Worm (Caenorhabditis elegans): Measurements from ENCODE around the gene VZK822L.2.

Gene VZK822L.2

ce11 chrIV:11871898-11872297, 39.9 kb upstream of the VZK822L.2 start:
- no peak for TF ChIP-seq ama-1 (optimal IDR thresholded peaks at IDR 0.05)
- TF ChIP-seq elt-3 (tag; optimal IDR thresholded peaks at IDR 0.05), result no peak
- no peak for TF ChIP-seq egl-27 (tag; optimal IDR thresholded peaks at IDR 0.05)
- no peak for TF ChIP-seq hmg-11 (tag; optimal IDR thresholded peaks at IDR 0.05)

- TF ChIP-seq fkh-10 (GFP tag; optimal IDR thresholded peaks at IDR 0.05) (no peak), ama-1 (optimal IDR thresholded peaks at IDR 0.05) (no peak), ceh-28 (tag; optimal IDR thresholded peaks at IDR 0.05) (no peak), mdl-1 (tag; optimal IDR thresholded peaks at IDR 0.05) (no peak), egl-5 (tag; optimal IDR thresholded peaks at IDR 0.05) (no peak), lin-39 (tag; optimal IDR thresholded peaks at IDR 0.05) (no peak)
These were observed 34.1 kb upstream of the VZK822L.2 start, which contains the start of gene pph-2 for ce11 chrIV:11877674-11878073. pph-2 (minus strand) TSS chrIV:11877774.

ce11 chrIV:11878249-11878648, 33.6 kb upstream of the VZK822L.2 start, which contains the start of gene cutl-27:
cutl-27 (plus strand) TSS chrIV:11878549.
- no peak for TF ChIP-seq unc-62 (GFP tag; optimal IDR thresholded peaks at IDR 0.05)
- TF ChIP-seq nhr-237 (tag; optimal IDR thresholded peaks at IDR 0.05), result no peak
- TF ChIP-seq mml-1 (tag; optimal IDR thresholded peaks at IDR 0.05), result no peak
- no peak for TF ChIP-seq lin-39 (tag; optimal IDR thresholded peaks at IDR 0.05)
- TF ChIP-seq ceh-16 (tag; optimal IDR thresholded peaks at IDR 0.05), result no peak
- TF ChIP-seq ama-1 (optimal IDR thresholded peaks at IDR 0.05), result no peak
- TF ChIP-seq pha-4 (tag; optimal IDR thresholded peaks at IDR 0.05), result no peak
- no peak for TF ChIP-seq lsy-12 (tag; optimal IDR thresholded peaks at IDR 0.05)
- no peak for TF ChIP-seq elt-1 (tag; optimal IDR thresholded peaks at IDR 0.05)
- no peak for TF ChIP-seq pqm-1 (tag; optimal IDR thresholded peaks at IDR 0.05)
- TF ChIP-seq daf-12 (tag; optimal IDR thresholded peaks at IDR 0.05), result no peak
- no peak for TF ChIP-seq jun-1 (tag; optimal IDR thresholded peaks at IDR 0.05)
- TF ChIP-seq skn-1 (tag; optimal IDR thresholded peaks at IDR 0.05), result no peak

ce11 chrIV:11882534-11882933, 29.3 kb upstream of the VZK822L.2 start:
- TF ChIP-seq nhr-23 (tag; optimal IDR thresholded peaks at IDR 0.05) (peak; percentile 71), elt-1 (tag; optimal IDR thresholded peaks at IDR 0.05) (peak; percentile 77), nhr-67 (tag; optimal IDR thresholded peaks at IDR 0.05) (no peak), ztf-4 (tag; optimal IDR thresholded peaks at IDR 0.05) (no peak), skn-1 (tag; optimal IDR thresholded peaks at IDR 0.05) (no peak)

ce11 chrIV:11883478-11883877, 28.3 kb upstream of the VZK822L.2 start:
- TF ChIP-seq ZK546.5 (tag; optimal IDR thresholded peaks at IDR 0.05), result no peak
- TF ChIP-seq nhr-43 (tag; optimal IDR thresholded peaks at IDR 0.05; ENCODE audit: poor library complexity, severe bottlenecking), result peak; percentile 45
- no peak for TF ChIP-seq pha-4 (tag; optimal IDR thresholded peaks at IDR 0.05)
- TF ChIP-seq nhr-23 (tag; optimal IDR thresholded peaks at IDR 0.05), result peak; percentile 92
- TF ChIP-seq nhr-25 (tag; optimal IDR thresholded peaks at IDR 0.05), result peak; percentile 44
- no peak for TF ChIP-seq fos-1 (tag; optimal IDR thresholded peaks at IDR 0.05)

ce11 chrIV:11885313-11885712, 26.5 kb upstream of the VZK822L.2 start, which contains the start of gene let-653:
let-653 (plus strand) TSS chrIV:11885613.
- TF ChIP-seq ceh-28 (tag; optimal IDR thresholded peaks at IDR 0.05) (no peak), sea-2 (GFP tag; optimal IDR thresholded peaks at IDR 0.05) (no peak), aly-2 (tag; optimal IDR thresholded peaks at IDR 0.05) (no peak), mml-1 (tag; optimal IDR thresholded peaks at IDR 0.05) (no peak), R02D3.7 (tag; optimal IDR thresholded peaks at IDR 0.05) (no peak), tbx-2 (tag; optimal IDR thresholded peaks at IDR 0.05) (no peak), lsy-12 (tag; optimal IDR thresholded peaks at IDR 0.05) (no peak), ceh-9 (tag; optimal IDR thresholded peaks at IDR 0.05) (no peak)

ce11 chrIV:11892545-11892944, 19.3 kb upstream of the VZK822L.2 start:
- no peak for TF ChIP-seq nhr-11 (tag; optimal IDR thresholded peaks at IDR 0.05)
- no peak for TF ChIP-seq unc-62 (GFP tag; optimal IDR thresholded peaks at IDR 0.05)
- no peak for TF ChIP-seq nhr-28 (tag; optimal IDR thresholded peaks at IDR 0.05)
